Worm (Caenorhabditis elegans) whole organism, midembryonic: Measurements from ENCODE around the gene del-1.

Source experiments
- T22C8.4 ChIP-seq: fragments of 200-800 bp; sonication (Bioruptor generic); IDR thresholded peaks from 2 replicates; pipeline ENCODE4 v1.3.6; 2022; ENCODE audit warnings: missing genetic modification characterization, missing compliant biosample characterization
- cog-1 ChIP-seq: sonication (generic microtip); optimal IDR thresholded peaks from 2 replicates; lab custom pipeline; 2016; ENCODE audit warnings: missing genetic modification characterization, missing compliant biosample characterization
- flt-1 ChIP-seq: fragments of 200-800 bp; sonication (Bioruptor generic); IDR thresholded peaks from 2 replicates; pipeline ENCODE4 v1.3.6; 2022; ENCODE audit warnings: missing genetic modification characterization, missing compliant biosample characterization
- klf-2 ChIP-seq: fragments of 200-800 bp; sonication (Bioruptor generic); conservative IDR thresholded peaks from 2 replicates; pipeline ENCODE4 v1.3.6; 2022; ENCODE audit warnings: missing genetic modification reagents, missing genetic modification characterization, missing compliant biosample characterization
- med-1 ChIP-seq: sonication (generic microtip); optimal IDR thresholded peaks from 2 replicates; lab custom pipeline; 2017; ENCODE audit warnings: missing genetic modification characterization, mild to moderate bottlenecking, missing compliant biosample characterization, antibody characterized with exemption, missing genetic modification reagents; ENCODE audit not compliant: insufficient read depth
- ref-1 ChIP-seq: fragments of 200-800 bp; sonication (Bioruptor generic); conservative IDR thresholded peaks from 2 replicates; pipeline ENCODE4 v1.3.6; 2022; ENCODE audit warnings: missing genetic modification reagents, missing genetic modification characterization, missing compliant biosample characterization
- ztf-23 ChIP-seq: fragments of 200-800 bp; sonication (Bioruptor generic); IDR thresholded peaks from 2 replicates; pipeline ENCODE4 v1.3.6; 2022; ENCODE audit warnings: missing genetic modification reagents, missing genetic modification characterization, missing compliant biosample characterization

- TF ChIP-seq flt-1 (GFP tag; lab: Robert Waterston, UW) (no peak), klf-2 (no peak), T22C8.4 (GFP tag; lab: Robert Waterston, UW) (no peak), med-1 (GFP tag; lab: Kevin White, UChicago) (no peak), ref-1 (GFP tag; lab: Robert Waterston, UW) (no peak), cog-1 (no peak), ztf-23 (GFP tag; lab: Robert Waterston, UW) (no peak)
These were observed 39.8 kb downstream of the del-1 start, which contains the start of gene gphr-2 for ce11 chrX:14307667-14308066.
